Fruit fly (Drosophila melanogaster): ENCODE measurements around the gene CG5421.

DNA sequence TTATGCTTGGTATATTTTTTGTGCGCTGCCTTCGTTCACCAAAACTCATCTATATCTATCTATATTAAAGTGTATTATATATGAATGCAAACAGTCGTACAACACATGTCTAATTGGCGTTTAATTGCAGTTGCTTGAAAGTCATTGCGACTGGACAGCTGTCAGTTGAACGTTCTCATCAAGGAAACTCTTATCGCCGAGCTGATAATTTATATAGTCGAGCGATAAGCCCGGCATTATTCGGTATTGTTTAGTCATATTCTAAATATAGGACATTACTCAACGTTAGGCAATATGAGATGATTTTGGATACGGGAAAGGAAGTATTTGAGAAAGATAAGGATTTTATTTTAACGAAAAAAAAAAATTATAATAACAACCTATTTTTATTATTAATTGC lies 47.3 kb upstream of the CG5421 start:
- TF ChIP-seq CG10348 (GFP tag; IDR thresholded peaks at IDR 0.05) (no peak), CG15710 (tag; optimal IDR thresholded peaks at IDR 0.05) (no peak), CG8159 (tag; optimal IDR thresholded peaks at IDR 0.05) (no peak), EcR (GFP tag; optimal IDR thresholded peaks at IDR 0.05) (peak; percentile 30), Pif1B (GFP tag; optimal IDR thresholded peaks at IDR 0.05) (no peak)

Data from whole organism, pupa.